Fruit fly (Drosophila melanogaster) whole organism, pupa: ENCODE results near the gene CG12983.

Source experiments
- CG10348 ChIP-seq: fragments of 200-800 bp; sonication (Bioruptor generic); IDR thresholded peaks from 2 replicates; pipeline ENCODE4 v1.3.6; 2022; ENCODE audit warnings: missing biosample characterization, missing genetic modification characterization
- CG12605 ChIP-seq: fragments of 200-800 bp; sonication (Bioruptor generic); IDR thresholded peaks from 2 replicates; pipeline ENCODE4 v1.3.6; 2022; ENCODE audit warnings: missing biosample characterization, missing genetic modification characterization
- CG13204 ChIP-seq: fragments of 200-800 bp; sonication (Bioruptor generic); optimal IDR thresholded peaks from 2 replicates; lab custom pipeline; 2018; ENCODE audit warnings: missing biosample characterization, mild to moderate bottlenecking, missing genetic modification characterization, moderate library complexity
- CG14655 ChIP-seq: fragments of 200-800 bp; sonication (Bioruptor generic); optimal IDR thresholded peaks from 3 replicates; lab custom pipeline; 2017; ENCODE audit warnings: mild to moderate bottlenecking, missing biosample characterization, missing genetic modification reagents, missing genetic modification characterization
- CG15710 ChIP-seq: fragments of 200-800 bp; sonication (Bioruptor generic); optimal IDR thresholded peaks from 2 replicates; lab custom pipeline; 2018; ENCODE audit warnings: missing biosample characterization, mild to moderate bottlenecking, missing genetic modification characterization, moderate library complexity
- CG17806 ChIP-seq: fragments of 200-800 bp; sonication (Bioruptor generic); optimal IDR thresholded peaks from 2 replicates; lab custom pipeline; 2018; ENCODE audit warnings: missing biosample characterization, mild to moderate bottlenecking, missing genetic modification characterization, moderate library complexity
- CG32121 ChIP-seq: fragments of 200-800 bp; sonication (Bioruptor generic); IDR thresholded peaks from 2 replicates; pipeline ENCODE4 v1.3.6; 2022; ENCODE audit warnings: missing biosample characterization, missing genetic modification characterization
- CG34367 ChIP-seq: fragments of 200-800 bp; sonication (Bioruptor generic); optimal IDR thresholded peaks from 2 replicates; lab custom pipeline; 2018; ENCODE audit warnings: missing biosample characterization, mild to moderate bottlenecking, missing genetic modification characterization
- CG4496 ChIP-seq: fragments of 200-800 bp; sonication (Bioruptor generic); IDR thresholded peaks from 3 replicates; pipeline ENCODE4 v1.3.6; 2022; ENCODE audit warnings: missing biosample characterization, missing genetic modification characterization
- CG8159 ChIP-seq: fragments of 200-800 bp; sonication (Bioruptor generic); optimal IDR thresholded peaks from 3 replicates; lab custom pipeline; 2018; ENCODE audit warnings: missing biosample characterization, mild to moderate bottlenecking, missing genetic modification characterization, moderate library complexity
- CG8301 ChIP-seq: fragments of 200-800 bp; sonication (Bioruptor generic); optimal IDR thresholded peaks from 2 replicates; lab custom pipeline; 2018; ENCODE audit warnings: missing biosample characterization, mild to moderate bottlenecking, missing genetic modification characterization
- CG9948 ChIP-seq: fragments of 200-800 bp; sonication (Bioruptor generic); optimal IDR thresholded peaks from 2 replicates; lab custom pipeline; 2018; ENCODE audit warnings: missing biosample characterization, mild to moderate bottlenecking, missing genetic modification characterization, moderate library complexity
- D1 ChIP-seq: fragments of 200-800 bp; sonication (Bioruptor generic); optimal IDR thresholded peaks from 2 replicates; lab custom pipeline; 2018; ENCODE audit warnings: missing biosample characterization, mild to moderate bottlenecking, missing genetic modification characterization, moderate library complexity
- EcR ChIP-seq: fragments of 200-800 bp; sonication (Bioruptor generic); optimal IDR thresholded peaks from 3 replicates; lab custom pipeline; 2019; ENCODE audit warnings: missing biosample characterization, missing genetic modification characterization, mild to moderate bottlenecking, moderate library complexity, missing genetic modification reagents
- Ets98B ChIP-seq: fragments of 200-800 bp; sonication (Bioruptor generic); IDR thresholded peaks from 2 replicates; pipeline ENCODE4 v1.3.6; 2022; ENCODE audit warnings: missing biosample characterization, missing genetic modification characterization
- Pif1A ChIP-seq: fragments of 200-800 bp; sonication (Bioruptor generic); optimal IDR thresholded peaks from 3 replicates; lab custom pipeline; 2016; ENCODE audit warnings: missing biosample characterization, missing genetic modification characterization
- Pif1B ChIP-seq: fragments of 200-800 bp; sonication (Bioruptor generic); optimal IDR thresholded peaks from 3 replicates; lab custom pipeline; 2016; ENCODE audit warnings: missing biosample characterization, missing genetic modification characterization
- Snoo ChIP-seq: fragments of 200-800 bp; sonication (Bioruptor generic); optimal IDR thresholded peaks from 3 replicates; lab custom pipeline; 2017; ENCODE audit warnings: missing biosample characterization, mild to moderate bottlenecking, missing genetic modification characterization, inconsistent platforms
- fd96Ca ChIP-seq: fragments of 200-800 bp; sonication (Bioruptor generic); IDR thresholded peaks from 3 replicates; pipeline ENCODE4 v1.3.6; 2022; ENCODE audit warnings: missing biosample characterization, missing genetic modification characterization
- gl ChIP-seq: fragments of 200-800 bp; sonication (Bioruptor generic); optimal IDR thresholded peaks from 2 replicates; lab custom pipeline; 2018; ENCODE audit warnings: missing biosample characterization, mild to moderate bottlenecking, missing genetic modification characterization
- rn ChIP-seq: fragments of 200-800 bp; sonication (Bioruptor generic); IDR thresholded peaks from 2 replicates; pipeline ENCODE4 v1.3.6; 2022; ENCODE audit warnings: missing biosample characterization, missing genetic modification characterization

Gene CG12983

dm6 chr3L:20930059-20930785 lies 36.3 kb downstream of the CG12983 start:
- peak; percentile 62 for TF ChIP-seq CG14655
- TF ChIP-seq CG12605 (GFP tag; lab: Robert Waterston, UW): peak; percentile 17; the same call in 1 of the 2 replicates
- TF ChIP-seq CG13204: peak; percentile 35
- TF ChIP-seq rn (GFP tag; lab: Robert Waterston, UW): peak; percentile 31; the same call in 1 of the 2 replicates
- peak; percentile 54 for TF ChIP-seq D1 (tag; lab: Kevin White, UChicago)
- peak; percentile 85 for TF ChIP-seq CG8159 (tag; lab: Kevin White, UChicago)
- TF ChIP-seq CG10348: no peak
- TF ChIP-seq CG32121: peak; percentile 71
- peak; percentile 80 for TF ChIP-seq CG15710 (tag; lab: Kevin White, UChicago)
- peak; percentile 55 for TF ChIP-seq CG8301
- TF ChIP-seq CG34367 (tag; lab: Kevin White, UChicago): peak; percentile 65
- peak; percentile 13 for TF ChIP-seq gl (tag; lab: Kevin White, UChicago)
- peak; percentile 37; the same call in 1 of the 2 replicates for TF ChIP-seq Ets98B (GFP tag; lab: Robert Waterston, UW)
- TF ChIP-seq fd96Ca: peak; percentile 48; the same call in 1 of the 3 replicates
- TF ChIP-seq Snoo (tag; lab: Kevin White, UChicago): peak; percentile 56
- 0 out of 3 replicates have a peak, but pooled peaks have one; percentile 46 for TF ChIP-seq CG4496 (GFP tag; lab: Robert Waterston, UW)
- TF ChIP-seq CG17806 (tag; lab: Kevin White, UChicago): peak; percentile 82
- TF ChIP-seq CG9948: peak; percentile 75
- TF ChIP-seq Pif1B (GFP tag; lab: Kevin White, UChicago): peak; percentile 50
- no peak for TF ChIP-seq Pif1A (GFP tag; lab: Kevin White, UChicago)
- TF ChIP-seq EcR (GFP tag; lab: Kevin White, UChicago): no peak

dm6 chr3L:20929418-20929817 lies 37.1 kb downstream of the CG12983 start:
- no peak for TF ChIP-seq CG4496 (GFP tag; lab: Robert Waterston, UW)
- TF ChIP-seq CG34367 (tag; lab: Kevin White, UChicago): peak; percentile 13
- peak; percentile 36 for TF ChIP-seq CG15710 (tag; lab: Kevin White, UChicago)
- TF ChIP-seq CG12605 (GFP tag; lab: Robert Waterston, UW): no peak
- TF ChIP-seq CG17806 (tag; lab: Kevin White, UChicago): no peak
- TF ChIP-seq CG13204: no peak
- no peak for TF ChIP-seq EcR (GFP tag; lab: Kevin White, UChicago)
- TF ChIP-seq rn (GFP tag; lab: Robert Waterston, UW): no peak
- TF ChIP-seq fd96Ca: no peak
- no peak for TF ChIP-seq CG32121
- TF ChIP-seq Pif1B (GFP tag; lab: Kevin White, UChicago): no peak
- TF ChIP-seq Ets98B (GFP tag; lab: Robert Waterston, UW): no peak
- TF ChIP-seq Snoo (tag; lab: Kevin White, UChicago): no peak
- TF ChIP-seq CG14655: peak; percentile 11
- no peak for TF ChIP-seq CG9948
- TF ChIP-seq CG8159 (tag; lab: Kevin White, UChicago): peak; percentile 51
- TF ChIP-seq gl (tag; lab: Kevin White, UChicago): no peak
- no peak for TF ChIP-seq D1 (tag; lab: Kevin White, UChicago)
- TF ChIP-seq Pif1A (GFP tag; lab: Kevin White, UChicago): no peak
- no peak for TF ChIP-seq CG10348
- TF ChIP-seq CG8301: peak; percentile 11

- TF ChIP-seq Snoo (tag; lab: Kevin White, UChicago) (no peak), CG8301 (no peak), rn (GFP tag; lab: Robert Waterston, UW) (no peak), CG32121 (no peak), EcR (GFP tag; lab: Kevin White, UChicago) (no peak), fd96Ca (no peak)
Observed at dm6 chr3L:20927526-20927925, 39.0 kb downstream of the CG12983 start, which contains the start of gene CG10589. CG10589 (plus strand) TSS chr3L:20927826.

dm6 chr3L:20923030-20923591 lies 43.5 kb downstream of the CG12983 start:
- TF ChIP-seq CG10348: no peak
- peak; percentile 81 for TF ChIP-seq Pif1B (GFP tag; lab: Kevin White, UChicago)
- peak; percentile 90 for TF ChIP-seq CG8301
- peak; percentile 84 for TF ChIP-seq CG4496 (GFP tag; lab: Robert Waterston, UW)
- TF ChIP-seq EcR (GFP tag; lab: Kevin White, UChicago): peak; percentile 29
- TF ChIP-seq Pif1A (GFP tag; lab: Kevin White, UChicago): peak; percentile 83
- TF ChIP-seq CG13204: peak; percentile 70
- TF ChIP-seq CG12605 (GFP tag; lab: Robert Waterston, UW): peak; percentile 60
- peak; percentile 75 for TF ChIP-seq gl (tag; lab: Kevin White, UChicago)
- peak; percentile 86 for TF ChIP-seq CG34367 (tag; lab: Kevin White, UChicago)
- peak; percentile 90 for TF ChIP-seq CG8159 (tag; lab: Kevin White, UChicago)
- peak; percentile 90 for TF ChIP-seq CG9948
- TF ChIP-seq CG32121: peak; percentile 63
- peak; percentile 89 for TF ChIP-seq CG17806 (tag; lab: Kevin White, UChicago)
- peak; percentile 14 for TF ChIP-seq Snoo (tag; lab: Kevin White, UChicago)
- peak; percentile 72 for TF ChIP-seq rn (GFP tag; lab: Robert Waterston, UW)
- peak; percentile 81 for TF ChIP-seq Ets98B (GFP tag; lab: Robert Waterston, UW)
- TF ChIP-seq CG14655: peak; percentile 93
- TF ChIP-seq fd96Ca: peak; percentile 82; the same call in 2 of the 3 replicates
- TF ChIP-seq D1 (tag; lab: Kevin White, UChicago): peak; percentile 60
- TF ChIP-seq CG15710 (tag; lab: Kevin White, UChicago): peak; percentile 87
- TF ChIP-seq, all 21 proteins: peak for 20
